Worm (Caenorhabditis elegans) whole organism, L1 larva: ENCODE results near the gene EEED8.15.

Experiments used
- ama-1 ChIP-seq: fragments of 150-350 bp; optimal IDR thresholded peaks from 2 replicates; lab custom pipeline; 2014
- ces-1 ChIP-seq: fragments of 150-350 bp; optimal IDR thresholded peaks from 2 replicates; lab custom pipeline; 2014; ENCODE audit warnings: missing biosample characterization, missing genetic modification reagents, missing genetic modification characterization
- dpl-1 ChIP-seq, 3 experiments: fragments of 150-350 bp in 2 of 3; sonication (generic microtip) in 1 of 3; optimal IDR thresholded peaks; 2 replicates each; lab custom pipeline; 2014 to 2017; ENCODE audit warnings: missing biosample characterization in 3 of 3, missing genetic modification characterization in 3 of 3, missing genetic modification reagents in 3 of 3
- fkh-10 ChIP-seq: sonication (generic microtip); optimal IDR thresholded peaks from 2 replicates; lab custom pipeline; 2017; ENCODE audit warnings: missing biosample characterization, missing genetic modification reagents, missing genetic modification characterization
- fos-1 ChIP-seq: fragments of 150-350 bp; optimal IDR thresholded peaks from 2 replicates; lab custom pipeline; 2014; ENCODE audit warnings: missing biosample characterization, missing genetic modification characterization
- nhr-11 ChIP-seq: fragments of 150-350 bp; optimal IDR thresholded peaks from 2 replicates; lab custom pipeline; 2014; ENCODE audit warnings: missing biosample characterization, missing genetic modification characterization
- nhr-19 ChIP-seq: fragments of 200-800 bp; sonication (Bioruptor generic); conservative IDR thresholded peaks from 2 replicates; pipeline ENCODE4 v1.3.6; 2022; ENCODE audit warnings: missing genetic modification characterization, missing compliant biosample characterization
- nhr-28 ChIP-seq: fragments of 150-350 bp; optimal IDR thresholded peaks from 2 replicates; lab custom pipeline; 2014; ENCODE audit warnings: missing biosample characterization, missing genetic modification characterization
- nhr-76 ChIP-seq: sonication (generic microtip); optimal IDR thresholded peaks from 2 replicates; lab custom pipeline; 2017; ENCODE audit warnings: missing biosample characterization, missing genetic modification characterization
- snpc-4 ChIP-seq: fragments of 150-350 bp; optimal IDR thresholded peaks from 2 replicates; lab custom pipeline; 2014; ENCODE audit warnings: missing biosample characterization, missing genetic modification characterization
- unc-30 ChIP-seq: sonication (generic microtip); optimal IDR thresholded peaks from 2 replicates; lab custom pipeline; 2017; ENCODE audit warnings: missing biosample characterization, missing genetic modification characterization

DNA sequence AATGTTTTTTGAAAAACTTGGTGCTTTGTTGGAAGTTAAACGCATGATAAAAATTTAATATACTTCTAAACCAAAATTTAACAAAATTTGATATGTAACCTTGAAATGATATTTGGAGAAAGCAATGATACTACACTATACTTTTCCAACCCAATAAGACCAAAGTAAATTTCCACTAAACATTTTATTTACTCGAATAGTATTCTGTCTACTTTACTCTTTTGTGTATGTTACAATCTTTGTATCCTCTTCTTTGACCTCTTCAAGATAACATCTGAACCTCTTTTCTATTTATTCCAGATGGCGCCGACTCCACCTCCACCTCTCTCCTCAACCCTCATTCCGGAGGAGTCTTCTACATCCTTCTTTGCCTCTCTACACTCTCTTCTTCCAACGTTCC is 34.5 kb downstream of the EEED8.15 start, which contains the start of gene dhs-5:
- TF ChIP-seq fos-1 (tag; lab: Kevin White, UChicago) = no peak
- no peak for TF ChIP-seq unc-30
- no peak for TF ChIP-seq ces-1 (GFP tag; lab: Kevin White, UChicago)
- no peak for TF ChIP-seq nhr-11 (tag; lab: Kevin White, UChicago)
- no peak for TF ChIP-seq nhr-28 (tag; lab: Kevin White, UChicago)
- TF ChIP-seq snpc-4 (tag; lab: Kevin White, UChicago) = no peak
- TF ChIP-seq nhr-19 = no peak
- TF ChIP-seq fkh-10 = no peak
- no peak for TF ChIP-seq ama-1 (lab: Kevin White, UChicago)
- no peak for TF ChIP-seq nhr-76
- no peak for TF ChIP-seq dpl-1 (GFP tag; optimal IDR thresholded peaks at IDR 0.05; lab: Kevin White, UChicago)
